Worm (Caenorhabditis elegans) whole organism, early embryonic: ENCODE data around the gene Y41C4A.7.

Experiments used
- B0310.2 ChIP-seq: sonication (generic microtip); optimal IDR thresholded peaks from 2 replicates; lab custom pipeline; 2016; ENCODE audit warnings: mild to moderate bottlenecking, missing genetic modification characterization, missing compliant biosample characterization
- F13C5.2 ChIP-seq: sonication (generic microtip); optimal IDR thresholded peaks from 2 replicates; lab custom pipeline; 2017; ENCODE audit warnings: mild to moderate bottlenecking, missing genetic modification characterization, inconsistent platforms, missing compliant biosample characterization
- aly-1 ChIP-seq: sonication (generic microtip); optimal IDR thresholded peaks from 2 replicates; lab custom pipeline; 2016; ENCODE audit warnings: missing genetic modification characterization, missing compliant biosample characterization
- ama-1 ChIP-seq: fragments of 150-350 bp; optimal IDR thresholded peaks from 2 replicates; lab custom pipeline; 2014
- ceh-13 ChIP-seq: fragments of 200-800 bp; sonication (Bioruptor generic); optimal IDR thresholded peaks from 2 replicates; lab custom pipeline; 2018; ENCODE audit warnings: mild to moderate bottlenecking, missing genetic modification characterization, missing compliant biosample characterization
- ceh-36 ChIP-seq: sonication (generic microtip); optimal IDR thresholded peaks from 2 replicates; lab custom pipeline; 2016; ENCODE audit warnings: missing genetic modification characterization, inconsistent platforms, missing compliant biosample characterization
- ets-7 ChIP-seq: sonication (generic microtip); optimal IDR thresholded peaks from 2 replicates; lab custom pipeline; 2016; ENCODE audit warnings: missing genotype, missing genetic modification characterization, missing compliant biosample characterization
- flt-1 ChIP-seq: fragments of 200-800 bp; sonication (Bioruptor generic); IDR thresholded peaks from 2 replicates; pipeline ENCODE4 v1.3.6; 2022; ENCODE audit warnings: missing genetic modification characterization, missing compliant biosample characterization
- hmbx-1 ChIP-seq: sonication (generic microtip); optimal IDR thresholded peaks from 2 replicates; lab custom pipeline; 2016; ENCODE audit warnings: mild to moderate bottlenecking, missing genetic modification characterization, missing compliant biosample characterization
- hmg-4 ChIP-seq: fragments of 200-800 bp; sonication (Bioruptor generic); optimal IDR thresholded peaks from 2 replicates; lab custom pipeline; 2018; ENCODE audit warnings: mild to moderate bottlenecking, missing genetic modification characterization, missing compliant biosample characterization
- hnd-1 ChIP-seq: sonication (generic microtip); optimal IDR thresholded peaks from 2 replicates; lab custom pipeline; 2016; ENCODE audit warnings: missing genetic modification characterization, missing compliant biosample characterization
- pes-1 ChIP-seq: fragments of 200-800 bp; sonication (Bioruptor generic); IDR thresholded peaks from 2 replicates; pipeline ENCODE4 v1.3.6; 2022; ENCODE audit warnings: missing genetic modification reagents, missing genetic modification characterization, missing compliant biosample characterization
- scrt-1 ChIP-seq: fragments of 200-800 bp; sonication (Bioruptor generic); IDR thresholded peaks from 2 replicates; pipeline ENCODE4 v1.3.6; 2022; ENCODE audit warnings: missing genetic modification characterization, missing compliant biosample characterization
- sea-1 ChIP-seq: fragments of 200-800 bp; sonication (Bioruptor generic); conservative IDR thresholded peaks from 2 replicates; pipeline ENCODE4 v1.3.6; 2022; ENCODE audit warnings: missing genetic modification characterization, missing compliant biosample characterization
- tbx-11 ChIP-seq: fragments of 200-800 bp; sonication (Bioruptor generic); IDR thresholded peaks from 2 replicates; pipeline ENCODE4 v1.3.6; 2022; ENCODE audit warnings: missing genetic modification characterization, missing compliant biosample characterization
- tbx-37 ChIP-seq: fragments of 200-800 bp; sonication (Bioruptor generic); conservative IDR thresholded peaks from 2 replicates; pipeline ENCODE4 v1.3.6; 2022; ENCODE audit warnings: missing genetic modification reagents, missing genetic modification characterization, missing compliant biosample characterization
- tra-4 ChIP-seq: sonication (generic microtip); optimal IDR thresholded peaks from 2 replicates; lab custom pipeline; 2017; ENCODE audit warnings: missing genetic modification characterization, missing compliant biosample characterization

The Y41C4A.7 gene

DNA sequence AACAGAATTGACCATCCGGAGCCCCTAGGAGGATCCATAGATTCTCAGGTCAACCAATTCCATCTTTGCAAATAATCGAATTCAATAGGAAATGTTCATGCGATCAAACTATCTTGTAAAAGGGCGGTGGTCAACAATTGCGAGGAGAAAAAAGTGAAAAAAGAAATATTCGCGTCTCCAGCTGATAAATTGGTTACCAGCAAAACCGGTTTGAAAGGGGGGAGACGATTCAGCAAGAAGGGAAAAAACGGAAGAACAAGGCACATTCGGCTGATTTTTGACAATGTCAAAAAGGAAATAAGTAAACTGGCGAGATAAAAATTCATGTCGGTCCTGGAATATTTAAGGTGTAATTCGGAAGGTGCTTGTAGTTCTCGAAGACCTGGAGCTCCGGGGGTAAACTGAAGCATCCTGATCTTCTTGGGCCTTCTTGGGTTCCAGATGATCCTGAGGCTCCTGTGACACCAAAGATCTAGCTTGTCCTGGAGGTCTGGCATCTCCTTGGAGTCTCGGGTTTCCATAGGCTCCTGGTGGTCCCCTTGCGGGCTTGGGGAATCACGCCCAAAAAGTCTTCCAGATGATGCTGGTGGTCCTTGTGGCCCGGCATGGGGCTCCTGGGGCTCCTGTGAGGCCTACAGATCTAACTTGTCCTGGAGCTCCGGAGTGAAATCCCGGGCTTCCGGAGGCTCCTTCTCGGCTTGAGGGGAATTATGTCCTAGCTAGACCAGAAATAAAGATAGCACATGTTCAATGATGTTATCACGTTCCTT lies 4.5 kb downstream of the Y41C4A.7 start:
- TF ChIP-seq hmg-4 (no peak), B0310.2 (tag; lab: Kevin White, UChicago) (no peak), tra-4 (no peak), hmbx-1 (tag; lab: Kevin White, UChicago) (no peak), ets-7 (no peak), aly-1 (tag; lab: Kevin White, UChicago) (no peak), sea-1 (GFP tag; lab: Robert Waterston, UW) (no peak), pes-1 (GFP tag; lab: Robert Waterston, UW) (no peak), tbx-37 (GFP tag; lab: Robert Waterston, UW) (no peak), ceh-36 (tag; lab: Kevin White, UChicago) (no peak), scrt-1 (no peak), ceh-13 (no peak), hnd-1 (no peak), tbx-11 (no peak), ama-1 (no peak), F13C5.2 (no peak), flt-1 (GFP tag; lab: Robert Waterston, UW) (no peak)

DNA sequence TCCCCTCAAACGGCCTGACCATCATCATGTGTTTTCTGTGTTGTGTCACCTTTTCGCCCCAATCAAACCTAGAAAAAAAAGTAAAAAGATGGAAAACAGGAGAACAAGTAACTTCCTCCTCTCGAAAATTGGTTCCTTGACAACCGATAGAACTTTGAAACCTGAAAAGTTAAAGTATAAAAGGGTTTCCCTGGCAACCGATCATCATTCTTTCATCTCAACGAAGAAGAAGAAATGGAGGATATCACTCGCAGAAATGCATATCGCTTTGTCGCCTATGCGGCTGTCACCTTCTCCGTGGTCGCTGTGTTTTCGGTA lies 5.1 kb downstream of the Y41C4A.7 start, which contains the start of gene col-95:
TSS of gene col-95 (plus strand) at position 219 of the 318 bp plus-strand sequence.
- TF ChIP-seq aly-1 (tag; lab: Kevin White, UChicago) (no peak), hmbx-1 (tag; lab: Kevin White, UChicago) (no peak), sea-1 (GFP tag; lab: Robert Waterston, UW) (no peak), ama-1 (no peak)

DNA sequence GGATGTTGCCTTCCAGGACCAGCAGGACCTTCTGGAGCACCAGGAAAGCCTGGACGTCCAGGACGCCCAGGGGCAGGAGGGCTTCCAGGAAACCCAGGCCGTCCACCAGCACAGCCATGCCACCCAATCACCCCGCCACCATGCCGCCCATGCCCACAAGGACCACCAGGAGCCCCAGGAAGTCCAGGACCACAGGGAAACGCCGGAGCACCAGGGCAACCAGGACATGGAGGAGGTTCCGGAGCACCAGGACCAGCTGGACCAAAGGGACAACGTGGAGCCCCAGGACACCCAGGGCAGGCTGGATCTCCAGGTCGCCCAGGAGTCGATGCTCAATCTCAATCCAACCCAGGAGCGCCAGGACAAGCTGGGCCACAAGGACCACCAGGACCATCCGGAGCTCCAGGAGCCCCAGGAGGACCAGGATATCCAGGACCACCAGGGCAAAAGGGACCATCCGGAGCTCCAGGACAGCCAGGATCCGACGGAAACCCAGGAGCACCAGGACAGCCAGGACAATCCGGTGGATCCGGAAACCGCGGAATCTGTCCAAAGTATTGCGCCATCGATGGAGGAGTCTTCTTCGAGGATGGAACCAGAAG lies 5.8 kb downstream of the Y41C4A.7 start:
- TF ChIP-seq hnd-1 = no peak
- no peak for TF ChIP-seq F13C5.2
- no peak for TF ChIP-seq ets-7
- TF ChIP-seq tbx-11 = no peak
- TF ChIP-seq pes-1 (GFP tag; lab: Robert Waterston, UW) = no peak
- no peak for TF ChIP-seq hmg-4
- TF ChIP-seq flt-1 (GFP tag; lab: Robert Waterston, UW) = no peak

DNA sequence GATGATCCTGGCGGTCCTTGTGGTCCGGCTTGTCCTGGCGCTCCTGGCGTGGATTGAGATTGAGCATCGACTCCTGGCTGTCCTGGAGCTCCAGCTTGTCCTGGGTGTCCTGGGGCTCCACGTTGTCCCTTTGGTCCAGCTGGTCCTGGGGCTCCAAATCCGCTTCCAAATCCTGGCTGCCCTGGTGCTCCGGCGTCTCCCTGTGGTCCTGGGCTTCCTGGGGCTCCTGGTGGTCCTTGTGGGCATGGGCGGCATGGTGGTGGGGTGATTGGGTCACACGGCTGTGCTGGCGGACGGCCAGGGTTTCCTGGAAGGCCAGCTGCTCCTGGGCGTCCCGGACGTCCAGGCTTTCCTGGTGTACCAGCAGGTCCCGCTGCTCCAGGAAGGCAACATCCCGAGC lies 7.3 kb downstream of the Y41C4A.7 start:
- TF ChIP-seq pes-1 (GFP tag; lab: Robert Waterston, UW) (no peak), B0310.2 (tag; lab: Kevin White, UChicago) (no peak), sea-1 (GFP tag; lab: Robert Waterston, UW) (no peak), F13C5.2 (no peak), tbx-37 (GFP tag; lab: Robert Waterston, UW) (no peak), hnd-1 (no peak)

DNA sequence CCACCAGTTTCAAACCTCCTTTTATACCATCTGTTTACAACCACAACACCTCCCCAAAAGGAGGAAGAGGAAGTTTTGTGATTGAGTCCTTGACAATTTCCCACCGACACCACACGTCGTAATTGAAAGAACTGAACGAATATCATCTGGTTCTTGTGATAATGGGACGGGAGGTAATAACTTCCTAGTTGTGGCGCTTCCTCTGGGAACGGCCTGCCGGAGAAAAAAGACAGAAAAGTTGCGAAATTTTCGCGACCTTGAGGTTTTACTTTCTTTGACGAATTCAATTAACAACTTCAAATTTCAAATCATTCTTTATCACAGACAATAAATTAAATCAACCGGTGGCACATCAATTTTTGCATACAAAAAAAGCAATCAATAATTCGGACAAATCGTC lies 8.0 kb downstream of the Y41C4A.7 start, which contains the start of gene col-96:
TSS of gene col-96 (minus strand) at position 101 of the 400 bp plus-strand sequence.
- TF ChIP-seq flt-1 (GFP tag; lab: Robert Waterston, UW) (no peak), B0310.2 (tag; lab: Kevin White, UChicago) (no peak), ets-7 (no peak), aly-1 (tag; lab: Kevin White, UChicago) (no peak), ama-1 (no peak), ceh-36 (tag; lab: Kevin White, UChicago) (no peak), tbx-11 (no peak), tra-4 (no peak), hmbx-1 (tag; lab: Kevin White, UChicago) (no peak), hnd-1 (no peak), tbx-37 (GFP tag; lab: Robert Waterston, UW) (no peak), F13C5.2 (no peak), ceh-13 (no peak), hmg-4 (no peak), sea-1 (GFP tag; lab: Robert Waterston, UW) (no peak), scrt-1 (no peak), pes-1 (GFP tag; lab: Robert Waterston, UW) (no peak)

DNA sequence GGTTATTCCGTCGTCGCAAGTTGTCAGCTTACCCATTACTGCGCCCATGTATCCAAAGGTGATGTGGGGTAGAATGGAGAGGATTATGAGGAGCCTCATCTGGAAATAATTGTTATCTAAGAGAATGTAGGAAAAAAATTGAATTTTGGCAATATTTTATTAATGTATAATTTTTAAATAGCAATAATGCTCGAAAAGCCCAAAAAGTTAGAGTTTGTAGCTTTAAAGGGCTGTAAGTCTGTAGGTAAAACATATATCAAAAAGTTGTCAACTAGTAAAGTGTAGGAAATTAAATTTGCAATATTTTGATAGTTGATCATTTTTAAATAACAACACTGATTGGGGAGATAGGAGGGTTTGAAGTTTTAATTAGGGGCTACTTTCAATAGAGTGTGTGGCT lies 10.1 kb downstream of the Y41C4A.7 start, which contains the start of gene Y41C4A.8:
TSS of gene Y41C4A.8 (minus strand) at position 101 of the 400 bp plus-strand sequence.
- TF ChIP-seq ceh-13 = no peak
- TF ChIP-seq ets-7 = no peak
- no peak for TF ChIP-seq pes-1 (GFP tag; lab: Robert Waterston, UW)
- no peak for TF ChIP-seq tbx-37 (GFP tag; lab: Robert Waterston, UW)
- no peak for TF ChIP-seq aly-1 (tag; lab: Kevin White, UChicago)
- TF ChIP-seq tbx-11 = no peak
- TF ChIP-seq tra-4 = no peak
- no peak for TF ChIP-seq sea-1 (GFP tag; lab: Robert Waterston, UW)
- TF ChIP-seq B0310.2 (tag; lab: Kevin White, UChicago) = no peak
- no peak for TF ChIP-seq F13C5.2
- no peak for TF ChIP-seq ceh-36 (tag; lab: Kevin White, UChicago)
- no peak for TF ChIP-seq flt-1 (GFP tag; lab: Robert Waterston, UW)
- no peak for TF ChIP-seq scrt-1
- no peak for TF ChIP-seq hmbx-1 (tag; lab: Kevin White, UChicago)
- TF ChIP-seq ama-1 = no peak
- no peak for TF ChIP-seq hnd-1
- TF ChIP-seq hmg-4 = no peak

DNA sequence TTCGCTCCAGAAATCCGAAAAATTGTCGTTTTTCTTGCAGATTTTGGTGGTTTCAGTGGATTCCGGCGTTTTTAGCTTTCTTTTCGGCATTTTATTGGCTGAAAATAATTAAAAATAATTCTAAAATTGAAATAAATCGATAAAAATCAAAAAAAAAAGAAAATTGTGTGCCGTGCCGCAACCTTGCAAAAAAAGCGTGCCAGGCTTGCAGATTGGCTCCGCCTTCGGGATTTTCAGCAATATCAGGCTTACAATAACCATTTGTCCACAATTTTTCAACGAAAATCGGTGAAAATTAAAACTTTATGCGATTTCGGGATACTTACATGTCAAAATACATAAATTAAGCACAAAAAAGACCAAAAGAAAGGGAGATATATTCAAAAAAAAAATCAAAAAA lies 19.9 kb downstream of the Y41C4A.7 start, which contains the start of gene Y41C4A.9:
TSS of gene Y41C4A.9 (minus strand) at position 98 of the 400 bp plus-strand sequence.
- no peak for TF ChIP-seq F13C5.2
- TF ChIP-seq aly-1 (tag; lab: Kevin White, UChicago) = no peak
- no peak for TF ChIP-seq ceh-36 (tag; lab: Kevin White, UChicago)
- no peak for TF ChIP-seq flt-1 (GFP tag; lab: Robert Waterston, UW)
- no peak for TF ChIP-seq tbx-37 (GFP tag; lab: Robert Waterston, UW)
- no peak for TF ChIP-seq scrt-1
- TF ChIP-seq hnd-1 = no peak
- no peak for TF ChIP-seq hmbx-1 (tag; lab: Kevin White, UChicago)
- no peak for TF ChIP-seq hmg-4
